Comparison of ENCODE assay signal across 1 fruit fly cellular context in genomic region chr3L:13387608-13388007, dm6.
TF ChIP-seq lines count a peak whose summit lies in the region.

Gene CG10171, minus strand, starts transcription at chr3L:13387907.

TF ChIP-seq in whole organism, embryonic, 481 proteins besides CTCF, POLR2A, EP300 and RAD21 (continued from another document):
- peak; percentile 43 for TF ChIP-seq CG12659 (GFP tag; optimal IDR thresholded peaks at IDR 0.05; lab: Kevin White, UChicago)
- 0 out of 3 replicates have a peak, but pooled peaks have one; percentile 19 for TF ChIP-seq CG7963 (GFP tag; IDR thresholded peaks at IDR 0.05; lab: Robert Waterston, UW; ENCODE audit: partially characterized antibody)
- no peak for TF ChIP-seq CG12155 (GFP tag; optimal IDR thresholded peaks at IDR 0.05; lab: Kevin White, UChicago)
- no peak for TF ChIP-seq onecut (GFP tag; IDR thresholded peaks at IDR 0.05; lab: Robert Waterston, UW)
- TF ChIP-seq CG4617 (GFP tag; optimal IDR thresholded peaks at IDR 0.05; lab: Kevin White, UChicago; ENCODE audit: borderline replicate concordance) = peak; percentile 61
- peak; percentile 69 for TF ChIP-seq Opbp (GFP tag; IDR thresholded peaks at IDR 0.05; lab: Robert Waterston, UW; ENCODE audit: partially characterized antibody)
- peak; percentile 76 for TF ChIP-seq Myb (GFP tag; optimal IDR thresholded peaks at IDR 0.05; lab: Kevin White, UChicago)
- TF ChIP-seq E2f2 (GFP tag; IDR thresholded peaks at IDR 0.05; lab: Robert Waterston, UW) = peak; percentile 80
- no peak for TF ChIP-seq gem (tag; optimal IDR thresholded peaks at IDR 0.05; lab: Kevin White, UChicago)
- TF ChIP-seq nmo (GFP tag; optimal IDR thresholded peaks at IDR 0.05; lab: Kevin White, UChicago) = peak; percentile 1
- TF ChIP-seq Ets97D (GFP tag; optimal IDR thresholded peaks at IDR 0.05; lab: Kevin White, UChicago) = peak; percentile 53
- TF ChIP-seq Hr78 (GFP tag; optimal IDR thresholded peaks at IDR 0.05; lab: Kevin White, UChicago) = peak in 1 of 2 experiments; percentile 84
- TF ChIP-seq E2f1 (GFP tag; IDR thresholded peaks at IDR 0.05; lab: Robert Waterston, UW) = 0 out of 2 replicates have a peak, but pooled peaks have one; percentile 6
- peak; percentile 44 for TF ChIP-seq CG14710 (tag; optimal IDR thresholded peaks at IDR 0.05; lab: Kevin White, UChicago)
- TF ChIP-seq CG10267 (tag; optimal IDR thresholded peaks at IDR 0.05; lab: Kevin White, UChicago) = peak; percentile 90
- no peak for TF ChIP-seq sima (GFP tag; optimal IDR thresholded peaks at IDR 0.05; lab: Kevin White, UChicago)
- TF ChIP-seq trem (tag; optimal IDR thresholded peaks at IDR 0.05; lab: Kevin White, UChicago) = peak; percentile 20
- peak; percentile 85 for TF ChIP-seq stwl (tag; optimal IDR thresholded peaks at IDR 0.05; lab: Kevin White, UChicago)
- TF ChIP-seq BEAF-32 (GFP tag; optimal IDR thresholded peaks at IDR 0.05; lab: Kevin White, UChicago) = peak; percentile 21
- TF ChIP-seq shn (GFP tag; optimal IDR thresholded peaks at IDR 0.05; lab: Kevin White, UChicago) = no peak
- peak; percentile 0 for TF ChIP-seq Nf-YC (tag; optimal IDR thresholded peaks at IDR 0.05; lab: Kevin White, UChicago)
- TF ChIP-seq CG11085 (GFP tag; IDR thresholded peaks at IDR 0.05; lab: Robert Waterston, UW) = no peak
- TF ChIP-seq vnd (GFP tag; IDR thresholded peaks at IDR 0.05; lab: Robert Waterston, UW; ENCODE audit: partially characterized antibody) = 0 out of 3 replicates have a peak, but pooled peaks have one; percentile 33
- TF ChIP-seq Sox100B (GFP tag; optimal IDR thresholded peaks at IDR 0.05; lab: Kevin White, UChicago) = no peak
- TF ChIP-seq ci (GFP tag; IDR thresholded peaks at IDR 0.05; lab: Robert Waterston, UW) = peak; percentile 37; the same call in 1 of the 3 replicates
- no peak for TF ChIP-seq D19A (tag; optimal IDR thresholded peaks at IDR 0.05; lab: Kevin White, UChicago)
- peak; percentile 53 for TF ChIP-seq vvl (GFP tag; IDR thresholded peaks at IDR 0.05; lab: Robert Waterston, UW)
- TF ChIP-seq CG8944 (GFP tag; optimal IDR thresholded peaks at IDR 0.05; lab: Kevin White, UChicago) = no peak
- TF ChIP-seq Hmx (GFP tag; optimal IDR thresholded peaks at IDR 0.05; lab: Kevin White, UChicago) = no peak
- peak; percentile 64; the same call in 1 of the 3 replicates for TF ChIP-seq ken (GFP tag; IDR thresholded peaks at IDR 0.05; lab: Robert Waterston, UW)
- peak; percentile 13; the same call in 1 of the 2 replicates for TF ChIP-seq CG13287 (GFP tag; IDR thresholded peaks at IDR 0.05; lab: Robert Waterston, UW; ENCODE audit: partially characterized antibody)
- TF ChIP-seq gfzf (GFP tag; optimal IDR thresholded peaks at IDR 0.05; lab: Kevin White, UChicago) = peak; percentile 20
- TF ChIP-seq phol (tag; optimal IDR thresholded peaks at IDR 0.05; lab: Kevin White, UChicago) = peak; percentile 11
- TF ChIP-seq Hr3 (GFP tag; optimal IDR thresholded peaks at IDR 0.05; lab: Kevin White, UChicago) = no peak
- TF ChIP-seq Abd-B (GFP tag; optimal IDR thresholded peaks at IDR 0.05; lab: Kevin White, UChicago) = peak; percentile 50
- TF ChIP-seq CG3847 (GFP tag; IDR thresholded peaks at IDR 0.05; lab: Robert Waterston, UW) = peak; percentile 89
- peak; percentile 46 for TF ChIP-seq YL-1 (GFP tag; optimal IDR thresholded peaks at IDR 0.05; lab: Kevin White, UChicago)
- peak; percentile 11; the same call in 1 of the 2 replicates for TF ChIP-seq NFAT (GFP tag; IDR thresholded peaks at IDR 0.05; lab: Robert Waterston, UW)
- TF ChIP-seq Med (GFP tag; lab: Kevin White, UChicago) = peak; percentile 34
- peak; percentile 44; the same call in 1 of the 2 replicates for TF ChIP-seq tna (GFP tag; IDR thresholded peaks at IDR 0.05; lab: Robert Waterston, UW; ENCODE audit: partially characterized antibody)
- peak; percentile 24 for TF ChIP-seq CG8924 (tag; optimal IDR thresholded peaks at IDR 0.05; lab: Kevin White, UChicago)
- TF ChIP-seq knrl (GFP tag; IDR thresholded peaks at IDR 0.05; lab: Robert Waterston, UW; ENCODE audit: partially characterized antibody) = peak; percentile 39; the same call in 1 of the 3 replicates
- TF ChIP-seq kni (GFP tag; optimal IDR thresholded peaks at IDR 0.05; lab: Kevin White, UChicago) = no peak
- peak; percentile 27 for TF ChIP-seq CoRest (tag; optimal IDR thresholded peaks at IDR 0.05; lab: Kevin White, UChicago)
- peak; percentile 43; the same call in 1 of the 2 replicates for TF ChIP-seq Dref (GFP tag; IDR thresholded peaks at IDR 0.05; lab: Robert Waterston, UW)
- TF ChIP-seq pzg (GFP tag; optimal IDR thresholded peaks at IDR 0.05; lab: Kevin White, UChicago) = peak; percentile 59
- peak; percentile 45 for TF ChIP-seq CG9932 (GFP tag; IDR thresholded peaks at IDR 0.05; lab: Robert Waterston, UW)
